Worm (Caenorhabditis elegans) whole organism, L1 larva: Measurements from ENCODE around the gene ZC395.11.

Experiments
- egl-27 ChIP-seq, 2 experiments: fragments of 150-350 bp in 1 of 2; sonication (generic microtip); optimal IDR thresholded peaks; 3 replicates each; lab custom pipeline; 2017 to 2018; ENCODE audit warnings: missing biosample characterization in 2 of 2, missing genetic modification characterization in 2 of 2, missing genetic modification reagents in 2 of 2
- lin-39 ChIP-seq: fragments of 150-350 bp; optimal IDR thresholded peaks from 2 replicates; lab custom pipeline; 2014; ENCODE audit warnings: missing biosample characterization, missing genetic modification reagents, missing genetic modification characterization
- lir-3 ChIP-seq: sonication (generic microtip); optimal IDR thresholded peaks from 2 replicates; lab custom pipeline; 2016; ENCODE audit warnings: mild to moderate bottlenecking, missing genetic modification characterization, moderate library complexity, missing compliant biosample characterization; ENCODE audit not compliant: poor library complexity
- nhr-28 ChIP-seq: fragments of 150-350 bp; optimal IDR thresholded peaks from 2 replicates; lab custom pipeline; 2014; ENCODE audit warnings: missing biosample characterization, missing genetic modification characterization
- nhr-85 ChIP-seq: sonication (generic microtip); peaks from one replicate; lab custom pipeline; 2016; ENCODE audit warnings: missing genetic modification characterization, inconsistent platforms, missing compliant biosample characterization
- skn-1 ChIP-seq: fragments of 150-350 bp; optimal IDR thresholded peaks from 2 replicates; lab custom pipeline; 2014; ENCODE audit warnings: missing biosample characterization, missing genetic modification characterization
- zag-1 ChIP-seq: fragments of 150-350 bp; optimal IDR thresholded peaks from 2 replicates; lab custom pipeline; 2014; ENCODE audit warnings: missing biosample characterization, missing genetic modification characterization

ce11 chrIII:5274250-5274649, 11.9 kb downstream of the ZC395.11 start:
- TF ChIP-seq lin-39 (tag; lab: Kevin White, UChicago) (no peak), skn-1 (tag; lab: Kevin White, UChicago) (no peak), egl-27 (tag; optimal IDR thresholded peaks at IDR 0.05; lab: Kevin White, UChicago) (no peak), nhr-85 (tag; lab: Kevin White, UChicago) (peak; percentile 30), nhr-28 (tag; lab: Kevin White, UChicago) (no peak), zag-1 (tag; lab: Kevin White, UChicago) (no peak), lir-3 (tag; lab: Kevin White, UChicago) (no peak)
